Fruit fly (Drosophila melanogaster) whole organism, wandering third instar larva: ENCODE measurements around the gene CG15435.

Experiments
- CG32264 ChIP-seq: fragments of 200-800 bp; sonication (Bioruptor generic); optimal IDR thresholded peaks from 2 replicates; lab custom pipeline; 2016; ENCODE audit warnings: missing biosample characterization, missing genetic modification characterization
- CG9705 ChIP-seq: fragments of 200-800 bp; sonication (Bioruptor generic); optimal IDR thresholded peaks from 2 replicates; lab custom pipeline; 2018; ENCODE audit warnings: missing biosample characterization, mild to moderate bottlenecking, missing genetic modification characterization
- CrebA ChIP-seq: fragments of 200-800 bp; sonication (Bioruptor generic); optimal IDR thresholded peaks from 2 replicates; lab custom pipeline; 2016; ENCODE audit warnings: missing biosample characterization, mild to moderate bottlenecking, missing genetic modification characterization, borderline replicate concordance
- Dfd ChIP-seq: fragments of >200 bp; optimal IDR thresholded peaks from 2 replicates; lab custom pipeline; 2017; ENCODE audit warnings: missing biosample characterization, missing genetic modification characterization
- GATAd ChIP-seq: sonication (Bioruptor generic); optimal IDR thresholded peaks from 2 replicates; lab custom pipeline; 2016; ENCODE audit warnings: missing biosample characterization, missing genetic modification characterization
- HLH106 ChIP-seq: fragments of 200-800 bp; optimal IDR thresholded peaks from 3 replicates; lab custom pipeline; 2019; ENCODE audit warnings: missing biosample characterization, mild to moderate bottlenecking, missing genetic modification characterization, moderate library complexity
- Hnf4 ChIP-seq: fragments of 200-800 bp; sonication (Bioruptor generic); optimal IDR thresholded peaks from 2 replicates; lab custom pipeline; 2016; ENCODE audit warnings: missing biosample characterization, mild to moderate bottlenecking, missing genetic modification characterization
- Hr78 ChIP-seq: fragments of >200 bp; optimal IDR thresholded peaks from 2 replicates; lab custom pipeline; 2017; ENCODE audit warnings: missing biosample characterization, missing genetic modification characterization
- Hr83 ChIP-seq: fragments of 200-300 bp; sonication (Bioruptor generic); optimal IDR thresholded peaks from 2 replicates; lab custom pipeline; 2016; ENCODE audit warnings: missing biosample characterization, mild to moderate bottlenecking, missing genetic modification characterization, moderate library complexity; ENCODE audit not compliant: poor library complexity, severe bottlenecking
- Jra ChIP-seq: sonication (Bioruptor generic); optimal IDR thresholded peaks from 2 replicates; lab custom pipeline; 2016; ENCODE audit warnings: missing biosample characterization, missing genetic modification characterization
- Mio ChIP-seq: sonication (Bioruptor generic); optimal IDR thresholded peaks from 2 replicates; lab custom pipeline; 2016; ENCODE audit warnings: missing biosample characterization, missing genetic modification characterization
- Myc ChIP-seq: fragments of >200 bp; optimal IDR thresholded peaks from 2 replicates; lab custom pipeline; 2017
- N ChIP-seq: fragments of >200 bp; optimal IDR thresholded peaks from 2 replicates; lab custom pipeline; 2018; ENCODE audit warnings: missing biosample characterization, missing external identifiers, missing genetic modification characterization
- OdsH ChIP-seq: fragments of 200-800 bp; sonication (Bioruptor generic); optimal IDR thresholded peaks from 2 replicates; lab custom pipeline; 2016; ENCODE audit warnings: missing biosample characterization, mild to moderate bottlenecking, missing genetic modification characterization
- Rel ChIP-seq, 2 experiments: fragments of 200-800 bp; sonication (Bioruptor generic) in 1 of 2; optimal IDR thresholded peaks; 2 replicates in 1 of 2; 3 replicates in 1 of 2; lab custom pipeline; 2016 to 2019; ENCODE audit warnings: mild to moderate bottlenecking in 2 of 2, missing biosample characterization in 2 of 2, missing genetic modification characterization in 2 of 2, moderate library complexity in 1 of 2
- Sp1 ChIP-seq: fragments of 200-800 bp; sonication (Bioruptor generic); optimal IDR thresholded peaks from 3 replicates; lab custom pipeline; 2019; ENCODE audit warnings: missing biosample characterization, mild to moderate bottlenecking, missing genetic modification characterization, moderate library complexity
- Vsx2 ChIP-seq: fragments of 200-300, 225-300 bp; sonication (Bioruptor generic); optimal IDR thresholded peaks from 2 replicates; lab custom pipeline; 2018; ENCODE audit warnings: missing biosample characterization, missing genetic modification characterization; ENCODE audit not compliant: partially characterized antibody
- br ChIP-seq: fragments of 200-800 bp; sonication (Bioruptor generic); optimal IDR thresholded peaks from 2 replicates; lab custom pipeline; 2016; ENCODE audit warnings: missing biosample characterization, missing genetic modification characterization
- brk ChIP-seq: fragments of 200-800 bp; sonication (Bioruptor generic); optimal IDR thresholded peaks from 2 replicates; lab custom pipeline; 2016; ENCODE audit warnings: missing biosample characterization, mild to moderate bottlenecking, missing genetic modification characterization
- dmrt93B ChIP-seq: fragments of 200-800 bp; sonication (Bioruptor generic); optimal IDR thresholded peaks from 2 replicates; lab custom pipeline; 2018; ENCODE audit warnings: missing biosample characterization, mild to moderate bottlenecking, missing genetic modification characterization
- dsf ChIP-seq: sonication (Bioruptor generic); optimal IDR thresholded peaks from 2 replicates; lab custom pipeline; 2016; ENCODE audit warnings: missing biosample characterization, missing genetic modification characterization, borderline replicate concordance
- ey ChIP-seq: fragments of 200-800 bp; sonication (Bioruptor generic); optimal IDR thresholded peaks from 2 replicates; lab custom pipeline; 2016; ENCODE audit warnings: missing biosample characterization, missing genetic modification characterization
- foxo ChIP-seq, 2 experiments: fragments of 200-800 bp; sonication (Bioruptor generic); optimal IDR thresholded peaks; 2 replicates in 1 of 2; 3 replicates in 1 of 2; lab custom pipeline; 2016 to 2017; ENCODE audit warnings: missing biosample characterization in 2 of 2, missing genetic modification characterization in 2 of 2
- fru ChIP-seq: fragments of 200-800 bp; sonication (Bioruptor generic); optimal IDR thresholded peaks from 3 replicates; lab custom pipeline; 2016; ENCODE audit warnings: missing biosample characterization, mild to moderate bottlenecking, missing genetic modification characterization
- h ChIP-seq: fragments of 200-800 bp; sonication (Bioruptor generic); optimal IDR thresholded peaks from 3 replicates; lab custom pipeline; 2016; ENCODE audit warnings: missing biosample characterization, mild to moderate bottlenecking, missing genetic modification characterization
- jim ChIP-seq: fragments of 175-275, 200-325 bp; sonication (Bioruptor generic); optimal IDR thresholded peaks from 2 replicates; lab custom pipeline; 2016; ENCODE audit warnings: missing biosample characterization, mild to moderate bottlenecking, missing genetic modification characterization
- pan ChIP-seq: fragments of >200 bp; optimal IDR thresholded peaks from 2 replicates; lab custom pipeline; 2017
- psq ChIP-seq: fragments of 200-800 bp; sonication (Bioruptor generic); optimal IDR thresholded peaks from 3 replicates; lab custom pipeline; 2017; ENCODE audit warnings: missing biosample characterization, mild to moderate bottlenecking, missing genetic modification characterization, moderate library complexity
- rgr ChIP-seq: fragments of 200-800 bp; sonication (Bioruptor generic); optimal IDR thresholded peaks from 3 replicates; lab custom pipeline; 2016; ENCODE audit warnings: missing biosample characterization, mild to moderate bottlenecking, missing genetic modification characterization
- sage ChIP-seq: fragments of 200-800 bp; sonication (Bioruptor generic); optimal IDR thresholded peaks from 2 replicates; lab custom pipeline; 2016; ENCODE audit warnings: missing biosample characterization, mild to moderate bottlenecking, missing genetic modification characterization
- sv ChIP-seq: fragments of 200-800 bp; sonication (Bioruptor generic); optimal IDR thresholded peaks from 3 replicates; lab custom pipeline; 2016; ENCODE audit warnings: missing biosample characterization, missing genetic modification characterization
- tai ChIP-seq: sonication (Bioruptor generic); optimal IDR thresholded peaks from 2 replicates; lab custom pipeline; 2016; ENCODE audit warnings: missing biosample characterization, missing genetic modification characterization
- usp ChIP-seq: fragments of >200 bp; optimal IDR thresholded peaks from 2 replicates; lab custom pipeline; 2017; ENCODE audit warnings: missing biosample characterization, missing genetic modification characterization
- woc ChIP-seq: sonication (Bioruptor generic); optimal IDR thresholded peaks from 2 replicates; lab custom pipeline; 2016; ENCODE audit warnings: missing biosample characterization, mild to moderate bottlenecking, missing genetic modification characterization

Gene CG15435

dm6 chr2L:4416903-4417302, 42.6 kb upstream of the CG15435 start:
- TF ChIP-seq brk (GFP tag; lab: Kevin White, UChicago): no peak
- no peak for TF ChIP-seq Myc (lab: Kevin White, UChicago)
- TF ChIP-seq sv (GFP tag; lab: Kevin White, UChicago): no peak
- TF ChIP-seq Dfd: no peak
- no peak for TF ChIP-seq sage
- TF ChIP-seq CG32264 (GFP tag; lab: Kevin White, UChicago): no peak
- TF ChIP-seq Hr83 (GFP tag; lab: Kevin White, UChicago): no peak
- no peak for TF ChIP-seq psq (GFP tag; lab: Kevin White, UChicago)
- TF ChIP-seq dmrt93B (GFP tag; lab: Kevin White, UChicago): no peak
- TF ChIP-seq Hnf4 (GFP tag; lab: Kevin White, UChicago): no peak
- TF ChIP-seq Sp1 (GFP tag; lab: Kevin White, UChicago): peak; percentile 47
- TF ChIP-seq foxo (GFP tag; optimal IDR thresholded peaks at IDR 0.05; lab: Kevin White, UChicago): peak in 1 of 2 experiments; percentile 32
- no peak for TF ChIP-seq usp (GFP tag; lab: Kevin White, UChicago)
- no peak for TF ChIP-seq pan (lab: Kevin White, UChicago)
- no peak for TF ChIP-seq Vsx2 (GFP tag; lab: Kevin White, UChicago)
- TF ChIP-seq br: no peak
- TF ChIP-seq dsf (GFP tag; lab: Kevin White, UChicago): no peak
- TF ChIP-seq OdsH: peak; percentile 8
- peak; percentile 18 for TF ChIP-seq h (GFP tag; lab: Kevin White, UChicago)
- no peak for TF ChIP-seq jim
- no peak for TF ChIP-seq GATAd
- peak; percentile 30 for TF ChIP-seq fru
- no peak for TF ChIP-seq Mio
- TF ChIP-seq HLH106 (tag; lab: Kevin White, UChicago): peak; percentile 50
- peak; percentile 21 for TF ChIP-seq ey (GFP tag; lab: Kevin White, UChicago)
- TF ChIP-seq Rel (GFP tag; optimal IDR thresholded peaks at IDR 0.05; lab: Kevin White, UChicago): no peak
- no peak for TF ChIP-seq Rel (tag; optimal IDR thresholded peaks at IDR 0.05; lab: Kevin White, UChicago)
- no peak for TF ChIP-seq Jra (GFP tag; lab: Kevin White, UChicago)

DNA sequence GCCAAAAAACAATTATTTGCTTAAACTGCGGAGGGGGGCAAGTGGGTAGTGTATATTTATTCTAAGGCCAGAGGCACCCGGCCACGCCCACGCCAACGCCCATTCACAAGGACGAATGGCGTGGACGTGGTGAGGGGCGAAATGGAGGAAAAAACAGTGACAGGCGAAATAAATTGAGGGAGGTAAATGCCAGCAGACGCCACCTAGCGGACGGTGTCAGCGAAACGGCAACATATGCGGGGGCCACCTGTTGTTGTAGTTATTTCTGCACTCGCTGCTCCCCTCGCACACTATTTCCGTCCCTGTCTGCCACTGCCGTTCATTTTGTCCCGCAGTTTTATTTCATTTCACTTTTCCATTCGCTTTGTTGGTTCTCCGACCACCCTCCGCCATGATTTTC, 41.5 kb upstream of the CG15435 start:
- TF ChIP-seq Dfd (no peak), Sp1 (GFP tag; lab: Kevin White, UChicago) (no peak), Hr78 (GFP tag; lab: Kevin White, UChicago) (no peak), Rel (GFP tag; optimal IDR thresholded peaks at IDR 0.05; lab: Kevin White, UChicago) (no peak), Rel (tag; optimal IDR thresholded peaks at IDR 0.05; lab: Kevin White, UChicago) (no peak), Hnf4 (GFP tag; lab: Kevin White, UChicago) (no peak), N (no peak), HLH106 (tag; lab: Kevin White, UChicago) (no peak), woc (GFP tag; lab: Kevin White, UChicago) (no peak), Myc (lab: Kevin White, UChicago) (no peak), br (no peak), tai (GFP tag; lab: Kevin White, UChicago) (no peak), Vsx2 (GFP tag; lab: Kevin White, UChicago) (no peak), foxo (GFP tag; optimal IDR thresholded peaks at IDR 0.05; lab: Kevin White, UChicago) (no peak), rgr (GFP tag; lab: Kevin White, UChicago) (no peak), jim (no peak), dsf (GFP tag; lab: Kevin White, UChicago) (no peak), GATAd (no peak), CrebA (no peak)
- TF ChIP-seq, all 38 proteins: peak for 0

dm6 chr2L:4418819-4419218, 40.7 kb upstream of the CG15435 start:
- TF ChIP-seq woc (GFP tag; lab: Kevin White, UChicago) (no peak), dmrt93B (GFP tag; lab: Kevin White, UChicago) (no peak), N (no peak), CG9705 (GFP tag; lab: Kevin White, UChicago) (no peak)

dm6 chr2L:4422154-4422553, 37.4 kb upstream of the CG15435 start:
- TF ChIP-seq Myc (lab: Kevin White, UChicago) (no peak), foxo (GFP tag; optimal IDR thresholded peaks at IDR 0.05; lab: Kevin White, UChicago) (peak in 1 of 2 experiments; percentile 7)
- TF ChIP-seq, all 38 proteins: peak for 1
